Worm (Caenorhabditis elegans) whole organism, L4/young adult: ENCODE data around the gene mec-2.

Experiments used
- W03F9.2 ChIP-seq: fragments of 150-350 bp; optimal IDR thresholded peaks from 2 replicates; lab custom pipeline; 2014; ENCODE audit warnings: missing biosample characterization, missing genetic modification characterization
- dao-5 ChIP-seq: sonication (generic microtip); optimal IDR thresholded peaks from 2 replicates; lab custom pipeline; 2016; ENCODE audit warnings: missing genotype, missing genetic modification characterization, moderate library complexity, missing compliant biosample characterization
- him-1 ChIP-seq: sonication (generic microtip); optimal IDR thresholded peaks from 2 replicates; lab custom pipeline; 2016; ENCODE audit warnings: missing genotype, missing genetic modification reagents, missing genetic modification characterization, missing compliant biosample characterization

DNA sequence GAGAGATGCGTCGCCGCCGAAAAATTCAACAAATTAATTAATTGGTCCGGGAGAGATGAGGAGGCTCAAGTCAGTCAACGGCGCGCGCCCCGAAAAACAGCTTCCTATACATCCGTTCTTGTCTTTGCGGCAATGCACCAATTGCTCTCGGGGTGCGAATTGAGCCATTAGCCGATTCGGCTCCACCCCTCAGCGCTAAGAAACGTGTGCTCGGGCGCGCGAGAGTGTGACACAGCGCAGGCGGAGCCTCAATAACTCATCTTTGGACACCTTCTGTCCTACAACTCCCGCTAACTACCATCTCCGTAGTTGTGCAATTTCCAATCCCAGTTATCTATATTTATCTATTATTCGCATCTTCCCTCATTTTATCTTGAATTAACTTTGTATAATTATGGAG is 5.1 kb downstream of the mec-2 start:
- no peak for TF ChIP-seq W03F9.2 (tag; lab: Kevin White, UChicago)
- TF ChIP-seq him-1 (tag; lab: Kevin White, UChicago), result no peak
- no peak for TF ChIP-seq dao-5 (tag; lab: Kevin White, UChicago)
